Worm (Caenorhabditis elegans): Measurements from ENCODE around the gene cec-6.

ce11 chrIV:5561497-5562155, 17.0 kb downstream of the cec-6 start:
- TF ChIP-seq ceh-6 (GFP tag; optimal IDR thresholded peaks at IDR 0.05) = no peak
- no peak for TF ChIP-seq ceh-18 (tag; optimal IDR thresholded peaks at IDR 0.05)
- no peak for TF ChIP-seq syd-9 (tag; optimal IDR thresholded peaks at IDR 0.05)
- peak; percentile 59 for TF ChIP-seq ama-1 (optimal IDR thresholded peaks at IDR 0.05)
- no peak for TF ChIP-seq ceh-30 (tag; optimal IDR thresholded peaks at IDR 0.05)
- TF ChIP-seq ceh-14 (tag; optimal IDR thresholded peaks at IDR 0.05) = no peak
- no peak for TF ChIP-seq nhr-11 (tag; optimal IDR thresholded peaks at IDR 0.05)
- no peak for TF ChIP-seq fax-1 (tag; optimal IDR thresholded peaks at IDR 0.05)
- no peak for TF ChIP-seq sdc-2 (tag; optimal IDR thresholded peaks at IDR 0.05)
- TF ChIP-seq pax-1 (tag; optimal IDR thresholded peaks at IDR 0.05) = no peak
- TF ChIP-seq F13H6.1 (tag; optimal IDR thresholded peaks at IDR 0.05) = no peak

All from whole organism, late embryonic.